Fruit fly (Drosophila melanogaster): Measurements from ENCODE around the gene CG11841.

CG11841 gene

DNA sequence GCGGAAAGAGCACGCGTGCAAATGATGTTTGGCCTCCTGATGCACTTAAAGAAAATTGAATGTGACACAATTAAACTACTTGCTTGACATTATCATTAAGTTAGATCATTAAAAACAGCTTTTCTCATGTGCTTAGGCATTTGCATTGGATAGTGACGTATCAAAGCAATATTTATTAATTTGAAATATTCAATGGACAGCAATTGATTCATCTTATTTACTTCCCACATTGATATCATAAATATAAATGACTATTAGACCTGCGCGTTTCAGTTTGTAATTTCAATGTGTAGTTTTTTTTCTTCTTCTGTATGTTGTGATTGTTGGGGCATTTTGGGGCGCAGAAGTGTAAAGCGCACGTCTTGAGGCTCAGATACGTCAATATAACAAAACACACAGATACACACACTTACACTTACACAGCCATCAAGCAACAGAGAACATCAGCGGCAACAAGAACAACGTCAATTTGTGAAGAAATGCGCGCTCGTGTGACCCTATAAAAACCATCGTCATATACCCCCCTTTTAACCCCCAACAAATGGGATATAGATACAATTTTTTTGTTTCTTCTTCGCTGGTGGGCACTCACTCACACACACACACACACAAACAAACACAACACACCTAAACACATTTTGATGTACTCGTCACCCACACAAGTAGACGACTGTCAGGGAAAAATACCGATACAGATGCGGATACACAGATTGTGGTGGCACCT, 38.2 kb downstream of the CG11841 start (continued):
- TF ChIP-seq grn (GFP tag; optimal IDR thresholded peaks at IDR 0.05) (no peak), CG11695 (GFP tag; IDR thresholded peaks at IDR 0.05) (peak; percentile 75; the same call in 2 of the 3 replicates), Med (GFP tag) (peak; percentile 93), CG17359 (tag; optimal IDR thresholded peaks at IDR 0.05) (peak; percentile 74), wdn (GFP tag; IDR thresholded peaks at IDR 0.05) (no peak; the same call in 1 of the 2 replicates), CG7271 (tag; optimal IDR thresholded peaks at IDR 0.05) (no peak), CG9727 (GFP tag; optimal IDR thresholded peaks at IDR 0.05) (peak; percentile 76), CG12942 (GFP tag; optimal IDR thresholded peaks at IDR 0.05) (peak; percentile 41), Side (GFP tag; optimal IDR thresholded peaks at IDR 0.05) (peak; percentile 43), trh (GFP tag; optimal IDR thresholded peaks at IDR 0.05) (peak; percentile 8), zfh2 (GFP tag; optimal IDR thresholded peaks at IDR 0.05) (peak; percentile 5), HLH3B (GFP tag; IDR thresholded peaks at IDR 0.05) (peak; percentile 73), run (tag; optimal IDR thresholded peaks at IDR 0.05) (peak; percentile 41), dati (GFP tag; IDR thresholded peaks at IDR 0.05) (no peak), CG3065 (GFP tag; optimal IDR thresholded peaks at IDR 0.05) (peak; percentile 62), CG1602 (GFP tag; optimal IDR thresholded peaks at IDR 0.05) (peak; percentile 47), CG4282 (GFP tag; optimal IDR thresholded peaks at IDR 0.05) (no peak), Fer3 (tag; optimal IDR thresholded peaks at IDR 0.05) (peak; percentile 68), CG14441 (GFP tag; IDR thresholded peaks at IDR 0.05) (0 out of 2 replicates have a peak, but pooled peaks have one; percentile 34), CG6254 (GFP tag; optimal IDR thresholded peaks at IDR 0.05) (peak; percentile 54), CkIIα-i1 (GFP tag; IDR thresholded peaks at IDR 0.05) (no peak), wor (GFP tag; IDR thresholded peaks at IDR 0.05) (peak; percentile 47), eyg (GFP tag; optimal IDR thresholded peaks at IDR 0.05) (no peak), tio (GFP tag; optimal IDR thresholded peaks at IDR 0.05) (peak; percentile 71), fru (optimal IDR thresholded peaks at IDR 0.05) (no peak), gce (GFP tag; IDR thresholded peaks at IDR 0.05) (0 out of 3 replicates have a peak, but pooled peaks have one; percentile 41), CG2875 (GFP tag; optimal IDR thresholded peaks at IDR 0.05) (peak; percentile 72), CG33557 (GFP tag; optimal IDR thresholded peaks at IDR 0.05) (peak; percentile 34)

- no peak for TF ChIP-seq tx (GFP tag; optimal IDR thresholded peaks at IDR 0.05)
- TF ChIP-seq nau (GFP tag; optimal IDR thresholded peaks at IDR 0.05): peak; percentile 62
- 0 out of 2 replicates have a peak, but pooled peaks have one; percentile 30 for TF ChIP-seq CG31224 (GFP tag; IDR thresholded peaks at IDR 0.05)
- TF ChIP-seq Rfx (GFP tag; IDR thresholded peaks at IDR 0.05): peak; percentile 64
- TF ChIP-seq CG17328 (GFP tag; IDR thresholded peaks at IDR 0.05): no peak
- TF ChIP-seq CG10366 (GFP tag; IDR thresholded peaks at IDR 0.05): no peak
- TF ChIP-seq CG12236 (GFP tag; optimal IDR thresholded peaks at IDR 0.05): no peak
- no peak for TF ChIP-seq crol (GFP tag; IDR thresholded peaks at IDR 0.05)
- TF ChIP-seq CG10321 (GFP tag; IDR thresholded peaks at IDR 0.05): no peak
- TF ChIP-seq pan (optimal IDR thresholded peaks at IDR 0.05): no peak
- TF ChIP-seq pan (GFP tag; optimal IDR thresholded peaks at IDR 0.05 in 1 of 2, IDR thresholded peaks at IDR 0.05 in 1 of 2): no peak
- TF ChIP-seq CG2120 (GFP tag; optimal IDR thresholded peaks at IDR 0.05): no peak
- TF ChIP-seq ftz-f1 (GFP tag; optimal IDR thresholded peaks at IDR 0.05): peak; percentile 35
- peak; percentile 72 for TF ChIP-seq CG11504 (tag; optimal IDR thresholded peaks at IDR 0.05)
- TF ChIP-seq Jarid2 (GFP tag; optimal IDR thresholded peaks at IDR 0.05): peak; percentile 33
- peak; percentile 54; the same call in 2 of the 3 replicates for TF ChIP-seq CG11695 (GFP tag; IDR thresholded peaks at IDR 0.05)
- peak; percentile 15 for TF ChIP-seq trem (tag; optimal IDR thresholded peaks at IDR 0.05)
- TF ChIP-seq CG12659 (GFP tag; optimal IDR thresholded peaks at IDR 0.05): no peak
- TF ChIP-seq D19B (GFP tag; optimal IDR thresholded peaks at IDR 0.05): peak; percentile 27
- peak; percentile 23; the same call in 1 of the 2 replicates for TF ChIP-seq CG4730 (GFP tag; IDR thresholded peaks at IDR 0.05)
- TF ChIP-seq CG17829 (tag; optimal IDR thresholded peaks at IDR 0.05): peak; percentile 63
- no peak for TF ChIP-seq Myb (GFP tag; optimal IDR thresholded peaks at IDR 0.05)
- TF ChIP-seq Hand (GFP tag; optimal IDR thresholded peaks at IDR 0.05): no peak
- peak; percentile 45; the same call in 1 of the 3 replicates for TF ChIP-seq Aef1 (GFP tag; IDR thresholded peaks at IDR 0.05)
- TF ChIP-seq CG18599 (GFP tag; optimal IDR thresholded peaks at IDR 0.05): peak; percentile 75
Observed at dm6 chr3R:29089662-29090007, 38.8 kb downstream of the CG11841 start.
